Fruit fly (Drosophila melanogaster) whole organism, embryonic: ENCODE measurements around the gene Aasdh.

Experiments used
- Antp ChIP-seq: fragments of 200-800 bp; sonication (Bioruptor generic); optimal IDR thresholded peaks from 3 replicates; lab custom pipeline; 2016; ENCODE audit warnings: missing biosample characterization, missing genetic modification characterization
- Atf3 ChIP-seq: fragments of 200-800 bp; sonication (Bioruptor generic); optimal IDR thresholded peaks from 3 replicates; lab custom pipeline; 2016; ENCODE audit warnings: missing biosample characterization, missing genetic modification characterization
- Bgb ChIP-seq: fragments of 200-800 bp; sonication (Bioruptor generic); IDR thresholded peaks from 2 replicates; pipeline ENCODE4 v1.3.6; 2022; ENCODE audit warnings: missing biosample characterization, missing genetic modification characterization; ENCODE audit not compliant: partially characterized antibody
- CG10267 ChIP-seq: fragments of 200-800 bp; sonication (Bioruptor generic); optimal IDR thresholded peaks from 2 replicates; lab custom pipeline; 2018; ENCODE audit warnings: missing biosample characterization, mild to moderate bottlenecking, missing genetic modification characterization, moderate library complexity
- CG10274 ChIP-seq: fragments of 200-800 bp; sonication (Bioruptor generic); optimal IDR thresholded peaks from 3 replicates; lab custom pipeline; 2017; ENCODE audit warnings: missing biosample characterization, mild to moderate bottlenecking, missing genetic modification characterization
- CG10366 ChIP-seq: fragments of 200-800 bp; sonication (Bioruptor generic); IDR thresholded peaks from 2 replicates; pipeline ENCODE4 v1.3.6; 2022; ENCODE audit warnings: missing biosample characterization, missing genetic modification characterization
- CG11247 ChIP-seq: fragments of 200-800 bp; sonication (Bioruptor generic); IDR thresholded peaks from 2 replicates; pipeline ENCODE4 v1.3.6; 2022; ENCODE audit warnings: missing biosample characterization, missing genetic modification characterization
- CG11456 ChIP-seq: fragments of 200-800 bp; sonication (Bioruptor generic); IDR thresholded peaks from 3 replicates; pipeline ENCODE4 v1.3.6; 2022; ENCODE audit warnings: missing biosample characterization, missing genetic modification characterization
- CG12659 ChIP-seq: fragments of 200-800 bp; sonication (Bioruptor generic); optimal IDR thresholded peaks from 3 replicates; lab custom pipeline; 2017; ENCODE audit warnings: mild to moderate bottlenecking, missing biosample characterization, missing genetic modification reagents, missing genetic modification characterization
- CG13624 ChIP-seq: fragments of 200-800 bp; sonication (Bioruptor generic); optimal IDR thresholded peaks from 2 replicates; lab custom pipeline; 2016; ENCODE audit warnings: missing biosample characterization, missing genetic modification characterization
- CG14710 ChIP-seq: fragments of 200-800 bp; sonication (Bioruptor generic); optimal IDR thresholded peaks from 3 replicates; lab custom pipeline; 2019; ENCODE audit warnings: missing biosample characterization, mild to moderate bottlenecking, missing genetic modification characterization, moderate library complexity
- CG15269 ChIP-seq: fragments of 200-800 bp; sonication (Bioruptor generic); optimal IDR thresholded peaks from 2 replicates; lab custom pipeline; 2018; ENCODE audit warnings: missing biosample characterization, mild to moderate bottlenecking, missing genetic modification characterization, moderate library complexity
- CG1529 ChIP-seq: fragments of 200-800 bp; sonication (Bioruptor generic); optimal IDR thresholded peaks from 3 replicates; lab custom pipeline; 2018; ENCODE audit warnings: missing biosample characterization, missing genetic modification characterization
- CG17612 ChIP-seq: fragments of 200-800 bp; sonication (Bioruptor generic); IDR thresholded peaks from 2 replicates; pipeline ENCODE4 v1.3.6; 2022; ENCODE audit warnings: missing biosample characterization, missing genetic modification characterization
- CG2712 ChIP-seq: fragments of 200-800 bp; optimal IDR thresholded peaks from 3 replicates; lab custom pipeline; 2019; ENCODE audit warnings: missing biosample characterization, mild to moderate bottlenecking, missing genetic modification characterization, moderate library complexity
- CG3065 ChIP-seq: fragments of 200-800 bp; sonication (Bioruptor generic); optimal IDR thresholded peaks from 2 replicates; lab custom pipeline; 2016; ENCODE audit warnings: missing biosample characterization, missing genetic modification characterization
- CG31441 ChIP-seq: fragments of 200-800 bp; sonication (Bioruptor generic); IDR thresholded peaks from 2 replicates; pipeline ENCODE4 v1.3.6; 2022; ENCODE audit warnings: missing biosample characterization, missing genetic modification characterization
- CG34422 ChIP-seq: fragments of 200-800 bp; sonication (Bioruptor generic); IDR thresholded peaks from 3 replicates; pipeline ENCODE4 v1.3.6; 2022; ENCODE audit warnings: missing biosample characterization, missing genetic modification characterization
- CG3726 ChIP-seq: fragments of 200-800 bp; sonication (Bioruptor generic); IDR thresholded peaks from 3 replicates; pipeline ENCODE4, ENCODE4 v1.3.6; 2022; ENCODE audit warnings: missing biosample characterization, missing genetic modification characterization
- CG3838 ChIP-seq: fragments of 200-800 bp; sonication (Bioruptor generic); optimal IDR thresholded peaks from 3 replicates; lab custom pipeline; 2016; ENCODE audit warnings: missing biosample characterization, missing genetic modification characterization
- CG3995 ChIP-seq: fragments of 200-800 bp; sonication (Bioruptor generic); optimal IDR thresholded peaks from 3 replicates; lab custom pipeline; 2016; ENCODE audit warnings: missing biosample characterization, missing genetic modification characterization
- CG4282 ChIP-seq: fragments of 200-800 bp; sonication (Bioruptor generic); optimal IDR thresholded peaks from 2 replicates; lab custom pipeline; 2016; ENCODE audit warnings: missing biosample characterization, missing genetic modification characterization
- CG6765 ChIP-seq: fragments of 200-800 bp; sonication (Bioruptor generic); optimal IDR thresholded peaks from 3 replicates; lab custom pipeline; 2017; ENCODE audit warnings: missing biosample characterization, mild to moderate bottlenecking, missing genetic modification characterization
- CG7372 ChIP-seq: fragments of 200-800 bp; sonication (Bioruptor generic); IDR thresholded peaks from 2 replicates; pipeline ENCODE4 v1.3.6; 2022; ENCODE audit warnings: missing biosample characterization, missing genetic modification characterization
- CG8388 ChIP-seq: fragments of 200-800 bp; sonication (Bioruptor generic); optimal IDR thresholded peaks from 2 replicates; lab custom pipeline; 2019; ENCODE audit warnings: missing biosample characterization, mild to moderate bottlenecking, missing genetic modification characterization, moderate library complexity
- CG9727 ChIP-seq: fragments of 200-800 bp; sonication (Bioruptor generic); optimal IDR thresholded peaks from 3 replicates; lab custom pipeline; 2017; ENCODE audit warnings: missing biosample characterization, mild to moderate bottlenecking, missing genetic modification characterization
- D19B ChIP-seq: fragments of 200-800 bp; sonication (Bioruptor generic); optimal IDR thresholded peaks from 2 replicates; lab custom pipeline; 2017; ENCODE audit warnings: missing biosample characterization, mild to moderate bottlenecking, missing genetic modification characterization
- Ets97D ChIP-seq: fragments of 200-800 bp; sonication (Bioruptor generic); optimal IDR thresholded peaks from 3 replicates; lab custom pipeline; 2016; ENCODE audit warnings: missing biosample characterization, missing genetic modification characterization
- Gsc ChIP-seq: fragments of 200-800 bp; sonication (Bioruptor generic); IDR thresholded peaks from 2 replicates; pipeline ENCODE4 v1.3.6; 2022; ENCODE audit warnings: missing biosample characterization, missing genetic modification characterization
- HHEX ChIP-seq: fragments of 200-800 bp; sonication (Bioruptor generic); optimal IDR thresholded peaks from 3 replicates; lab custom pipeline; 2017; ENCODE audit warnings: missing biosample characterization, mild to moderate bottlenecking, missing genetic modification characterization, missing genetic modification reagents
- Hr3 ChIP-seq: fragments of 200-800 bp; sonication (Bioruptor generic); optimal IDR thresholded peaks from 3 replicates; lab custom pipeline; 2016; ENCODE audit warnings: missing biosample characterization, missing genetic modification characterization
- Hr51 ChIP-seq, 2 experiments: fragments of 200-800 bp; sonication (Bioruptor generic); optimal IDR thresholded peaks; 2 replicates in 1 of 2; 3 replicates in 1 of 2; lab custom pipeline; 2016 to 2018; ENCODE audit warnings: missing biosample characterization in 2 of 2, missing genetic modification characterization in 2 of 2, mild to moderate bottlenecking in 1 of 2, moderate library complexity in 1 of 2
- MTF-1 ChIP-seq: fragments of 200-800 bp; sonication (Bioruptor generic); optimal IDR thresholded peaks from 2 replicates; lab custom pipeline; 2018; ENCODE audit warnings: missing biosample characterization, mild to moderate bottlenecking, missing genetic modification characterization, borderline replicate concordance
- Myb ChIP-seq: fragments of 200-800 bp; sonication (Bioruptor generic); optimal IDR thresholded peaks from 2 replicates; lab custom pipeline; 2016; ENCODE audit warnings: missing biosample characterization, missing genetic modification characterization
- NfI ChIP-seq: fragments of 200-800 bp; sonication (Bioruptor generic); optimal IDR thresholded peaks from 3 replicates; lab custom pipeline; 2018; ENCODE audit warnings: missing biosample characterization, mild to moderate bottlenecking, missing genetic modification characterization, moderate library complexity
- Ravus ChIP-seq: fragments of 200-800 bp; sonication (Bioruptor generic); IDR thresholded peaks from 2 replicates; pipeline ENCODE4 v1.3.6; 2022; ENCODE audit warnings: missing biosample characterization, missing genetic modification characterization
- Sin3A ChIP-seq: fragments of >200 bp; optimal IDR thresholded peaks from 2 replicates; lab custom pipeline; 2018
- Spps ChIP-seq: fragments of 200-800 bp; sonication (Bioruptor generic); optimal IDR thresholded peaks from 2 replicates; lab custom pipeline; 2018; ENCODE audit warnings: missing biosample characterization, mild to moderate bottlenecking, missing genetic modification characterization
- YL-1 ChIP-seq: fragments of 200-800 bp; sonication (Bioruptor generic); optimal IDR thresholded peaks from 3 replicates; lab custom pipeline; 2017; ENCODE audit warnings: missing biosample characterization, mild to moderate bottlenecking, missing genetic modification characterization
- crol ChIP-seq: fragments of 200-800 bp; sonication (Bioruptor generic); IDR thresholded peaks from 2 replicates; pipeline ENCODE4 v1.3.6; 2022; ENCODE audit warnings: missing biosample characterization, missing genetic modification characterization
- emc ChIP-seq: fragments of 200-800 bp; sonication (Bioruptor generic); optimal IDR thresholded peaks from 2 replicates; lab custom pipeline; 2016; ENCODE audit warnings: missing biosample characterization, missing genetic modification characterization
- gt ChIP-seq: fragments of 200-800 bp; sonication (Bioruptor generic); IDR thresholded peaks from 2 replicates; pipeline ENCODE4 v1.3.6; 2022; ENCODE audit warnings: missing biosample characterization, missing genetic modification characterization
- kni ChIP-seq: fragments of 200-800 bp; sonication (Bioruptor generic); optimal IDR thresholded peaks from 3 replicates; lab custom pipeline; 2017; ENCODE audit warnings: mild to moderate bottlenecking, missing biosample characterization, missing genetic modification reagents, missing genetic modification characterization
- lab ChIP-seq: fragments of 200-800 bp; sonication (Bioruptor generic); optimal IDR thresholded peaks from 3 replicates; lab custom pipeline; 2017; ENCODE audit warnings: missing biosample characterization, missing genetic modification characterization, mild to moderate bottlenecking, moderate library complexity, missing genetic modification reagents
- mld ChIP-seq: fragments of 200-800 bp; sonication (Bioruptor generic); IDR thresholded peaks from 3 replicates; pipeline ENCODE4 v1.3.6; 2022; ENCODE audit warnings: missing biosample characterization, missing genetic modification characterization; ENCODE audit not compliant: partially characterized antibody
- onecut ChIP-seq: fragments of 200-800 bp; sonication (Bioruptor generic); IDR thresholded peaks from 2 replicates; pipeline ENCODE4 v1.3.6; 2022; ENCODE audit warnings: missing biosample characterization, missing genetic modification characterization
- scrt ChIP-seq: fragments of 200-800 bp; sonication (Bioruptor generic); optimal IDR thresholded peaks from 2 replicates; lab custom pipeline; 2018; ENCODE audit warnings: missing biosample characterization, mild to moderate bottlenecking, missing genetic modification characterization, moderate library complexity
- slbo ChIP-seq: fragments of 200-800 bp; sonication (Bioruptor generic); IDR thresholded peaks from 2 replicates; pipeline ENCODE4 v1.3.6; 2022; ENCODE audit warnings: missing biosample characterization, missing genetic modification characterization
- slou ChIP-seq: fragments of 200-800 bp; sonication (Bioruptor generic); optimal IDR thresholded peaks from 3 replicates; lab custom pipeline; 2016; ENCODE audit warnings: missing biosample characterization, missing genetic modification characterization
- wdn ChIP-seq: fragments of 200-800 bp; sonication (Bioruptor generic); IDR thresholded peaks from 2 replicates; pipeline ENCODE4 v1.3.6; 2022; ENCODE audit warnings: missing biosample characterization, missing genetic modification characterization
- z ChIP-seq: fragments of 200-800 bp; sonication (Bioruptor generic); IDR thresholded peaks from 3 replicates; pipeline ENCODE4 v1.3.6; 2022; ENCODE audit warnings: missing biosample characterization, missing genetic modification characterization
- zen2 ChIP-seq: fragments of 200-800 bp; sonication (Bioruptor generic); IDR thresholded peaks from 3 replicates; pipeline ENCODE4 v1.3.6; 2022; ENCODE audit warnings: missing biosample characterization, missing genetic modification characterization; ENCODE audit not compliant: partially characterized antibody

Aasdh gene

DNA sequence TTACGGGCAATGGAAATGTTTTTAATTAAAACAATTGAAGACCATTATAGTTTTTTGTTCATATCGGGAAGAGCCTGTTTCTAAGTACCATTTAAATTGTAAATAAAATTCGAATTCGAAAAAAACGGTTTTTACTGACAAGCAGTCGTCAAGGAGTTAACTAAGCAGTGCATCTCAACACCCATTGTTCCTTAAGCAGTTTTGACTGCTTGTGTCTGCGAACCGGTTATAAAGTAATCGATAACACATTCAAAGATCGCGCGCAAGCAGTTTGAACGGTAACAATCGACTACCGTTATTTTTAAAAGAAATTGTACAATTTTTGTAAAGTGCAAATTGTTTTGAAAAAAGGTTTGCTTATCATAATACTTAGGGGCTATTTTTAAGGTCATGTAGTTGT lies 28.6 kb upstream of the Aasdh start (continued):
- TF ChIP-seq CG12659 (GFP tag; lab: Kevin White, UChicago) (no peak), CG34422 (GFP tag; lab: Robert Waterston, UW) (no peak), CG11456 (GFP tag; lab: Robert Waterston, UW) (no peak), Atf3 (GFP tag; lab: Kevin White, UChicago) (no peak), Gsc (GFP tag; lab: Robert Waterston, UW) (no peak), CG6765 (GFP tag; lab: Kevin White, UChicago) (no peak), D19B (GFP tag; lab: Kevin White, UChicago) (no peak), CG13624 (GFP tag; lab: Kevin White, UChicago) (peak; percentile 5), CG7372 (GFP tag; lab: Robert Waterston, UW) (no peak), gt (GFP tag; lab: Robert Waterston, UW) (no peak), Ravus (GFP tag; lab: Robert Waterston, UW) (no peak), CG3065 (no peak), Bgb (peak; percentile 56; the same call in 1 of the 2 replicates), mld (GFP tag; lab: Robert Waterston, UW) (no peak), lab (no peak), CG11247 (GFP tag; lab: Robert Waterston, UW) (no peak), CG3726 (GFP tag; lab: Robert Waterston, UW) (no peak), CG17612 (GFP tag; lab: Robert Waterston, UW) (no peak), Hr3 (GFP tag; lab: Kevin White, UChicago) (no peak), CG4282 (no peak), Antp (GFP tag; lab: Kevin White, UChicago) (no peak), CG31441 (GFP tag; lab: Robert Waterston, UW) (no peak), scrt (GFP tag; lab: Kevin White, UChicago) (no peak), onecut (GFP tag; lab: Robert Waterston, UW) (no peak), CG15269 (tag; lab: Kevin White, UChicago) (no peak), CG1529 (GFP tag; lab: Kevin White, UChicago) (no peak), slbo (GFP tag; lab: Robert Waterston, UW) (0 out of 2 replicates have a peak, but pooled peaks have one; percentile 17), Ets97D (GFP tag; lab: Kevin White, UChicago) (peak; percentile 61), z (GFP tag; lab: Robert Waterston, UW) (no peak), CG10366 (GFP tag; lab: Robert Waterston, UW) (no peak), CG14710 (peak; percentile 55), slou (GFP tag; lab: Kevin White, UChicago) (no peak), Spps (tag; lab: Kevin White, UChicago) (no peak), emc (GFP tag; lab: Kevin White, UChicago) (no peak), HHEX (GFP tag; lab: Kevin White, UChicago) (no peak), CG10274 (GFP tag; lab: Kevin White, UChicago) (no peak), zen2 (GFP tag; lab: Robert Waterston, UW) (no peak), CG9727 (GFP tag; lab: Kevin White, UChicago) (no peak), CG3838 (GFP tag; lab: Kevin White, UChicago) (peak; percentile 93), crol (GFP tag; lab: Robert Waterston, UW) (no peak), Myb (peak; percentile 100), wdn (GFP tag; lab: Robert Waterston, UW) (no peak), CG3995 (no peak), Sin3A (no peak), CG10267 (peak; percentile 78), kni (GFP tag; lab: Kevin White, UChicago) (no peak), MTF-1 (no peak), NfI (GFP tag; lab: Kevin White, UChicago) (no peak), YL-1 (GFP tag; lab: Kevin White, UChicago) (no peak), CG2712 (peak; percentile 28), Hr51 (GFP tag; optimal IDR thresholded peaks at IDR 0.05; lab: Kevin White, UChicago) (no peak), CG8388 (GFP tag; lab: Kevin White, UChicago) (no peak)
